Fruit fly (Drosophila melanogaster): ENCODE data around the gene S-Lap1.

DNA sequence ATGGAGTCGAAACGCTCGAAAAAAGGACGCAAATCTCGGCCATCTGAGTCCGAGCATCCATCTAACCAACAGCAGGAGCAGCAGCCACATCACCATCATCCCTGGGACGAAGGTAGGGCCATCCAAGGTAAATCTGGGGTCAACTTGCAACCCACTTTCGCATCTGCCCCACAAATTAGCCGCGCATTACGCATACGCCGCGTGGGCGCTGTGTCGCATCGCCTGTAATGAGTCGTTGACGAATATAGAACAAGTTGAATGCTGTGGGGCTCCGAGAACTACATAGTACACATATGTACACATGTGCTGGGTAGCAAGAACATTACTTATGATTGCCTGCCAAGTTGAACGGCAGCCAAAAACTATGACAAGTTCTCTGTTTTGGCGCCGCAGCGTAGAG is 37.5 kb upstream of the S-Lap1 start:
- TF ChIP-seq CG3838 (GFP tag; optimal IDR thresholded peaks at IDR 0.05) (no peak), CG6689 (GFP tag; IDR thresholded peaks at IDR 0.05) (no peak), gem (tag; optimal IDR thresholded peaks at IDR 0.05) (no peak), CG7839 (tag; optimal IDR thresholded peaks at IDR 0.05) (no peak), fd3F (GFP tag; optimal IDR thresholded peaks at IDR 0.05) (no peak), fd96Cb (tag; optimal IDR thresholded peaks at IDR 0.05) (no peak), CG18476 (GFP tag; optimal IDR thresholded peaks at IDR 0.05) (no peak), tx (GFP tag; optimal IDR thresholded peaks at IDR 0.05) (no peak), CG7786 (GFP tag; optimal IDR thresholded peaks at IDR 0.05) (no peak)

All from whole organism, embryonic.